Fruit fly (Drosophila melanogaster): ENCODE measurements around the gene Naa20A.

The Naa20A gene

DNA sequence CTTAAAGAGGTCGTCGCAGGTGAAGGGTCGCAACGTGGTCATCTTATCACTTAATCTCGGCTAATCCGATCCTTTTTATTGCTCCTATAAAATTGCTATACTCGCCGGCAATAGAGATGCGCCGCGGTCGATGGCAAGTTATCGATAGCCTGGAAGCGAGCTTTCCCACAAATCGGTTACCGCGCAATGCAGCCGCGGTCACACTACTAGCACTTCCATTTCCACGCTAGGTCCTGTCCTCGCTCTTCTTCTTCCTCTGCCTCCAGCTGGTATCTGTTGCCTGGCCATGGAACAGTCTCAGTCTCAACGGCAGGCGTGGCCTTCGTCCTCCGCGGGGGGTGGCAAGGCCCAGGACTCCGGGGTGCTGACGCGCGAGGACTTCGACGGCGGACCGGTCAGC is at the start of gene Naa20A, which contains the start of gene MKP-4:
Gene Naa20A (minus strand): TSS at position 151 of the 400 bp plus-strand sequence.
Gene MKP-4 (plus strand): TSS at position 191 of the 400 bp plus-strand sequence.
- no peak for TF ChIP-seq CTCF (optimal IDR thresholded peaks at IDR 0.05)
- no peak for TF ChIP-seq CG8478 (optimal IDR thresholded peaks at IDR 0.05)

DNA sequence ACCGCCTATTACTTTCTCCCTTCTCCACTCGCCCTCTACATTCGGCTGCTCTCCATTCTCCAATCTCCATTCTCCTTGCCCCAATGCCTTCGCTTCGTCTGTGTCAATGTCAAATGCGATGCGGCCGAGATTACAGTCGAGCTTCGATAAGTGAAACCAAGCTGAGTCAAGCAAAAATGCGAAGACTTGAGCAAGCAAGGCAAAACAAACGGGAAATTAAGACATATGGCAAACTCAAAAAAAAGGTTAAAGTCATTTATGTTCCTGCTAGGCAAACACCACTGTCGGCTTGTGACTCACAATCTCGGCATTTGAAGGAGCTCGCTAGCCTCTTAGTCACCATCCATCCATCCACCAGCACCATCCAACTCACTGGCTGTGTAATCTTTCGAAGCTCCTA is 45.5 kb upstream of the Naa20A start:
- TF ChIP-seq CG8478 (optimal IDR thresholded peaks at IDR 0.05), result no peak
- peak in 1 of 2 experiments; percentile 29 for TF ChIP-seq CTCF (optimal IDR thresholded peaks at IDR 0.05)

DNA sequence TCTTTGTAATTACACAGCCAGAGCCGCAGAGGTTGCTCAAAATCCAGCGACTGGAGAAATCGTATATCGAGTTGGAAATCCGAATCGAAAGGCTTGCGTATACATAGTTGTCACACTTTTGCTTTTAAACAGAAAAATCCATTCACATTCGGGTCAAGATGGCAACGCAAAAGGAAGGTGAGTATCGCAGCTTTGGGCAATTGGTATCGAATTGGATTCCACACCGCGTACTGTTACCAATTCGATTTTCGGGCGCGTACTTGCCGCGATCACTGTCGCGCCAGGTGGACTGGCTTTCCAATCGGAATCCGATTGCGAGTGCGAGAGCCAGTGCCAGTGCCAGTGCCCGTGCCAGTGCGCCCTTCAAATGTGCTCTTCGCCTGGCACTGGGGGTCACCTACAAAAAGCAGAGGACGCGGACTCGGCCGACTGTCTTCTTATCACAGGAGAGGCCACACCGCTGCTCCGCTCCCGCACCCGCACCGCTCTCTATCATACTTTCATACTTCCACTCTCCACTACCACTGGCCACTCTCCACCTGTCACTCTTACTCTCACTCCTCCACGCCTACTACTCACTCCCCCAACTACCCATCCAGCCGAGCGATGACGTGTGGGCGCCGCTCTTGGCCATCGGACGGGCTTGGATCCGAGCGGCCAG is 44.7 kb upstream of the Naa20A start:
- TF ChIP-seq CTCF (optimal IDR thresholded peaks at IDR 0.05) (no peak), CG8478 (optimal IDR thresholded peaks at IDR 0.05) (no peak)

DNA sequence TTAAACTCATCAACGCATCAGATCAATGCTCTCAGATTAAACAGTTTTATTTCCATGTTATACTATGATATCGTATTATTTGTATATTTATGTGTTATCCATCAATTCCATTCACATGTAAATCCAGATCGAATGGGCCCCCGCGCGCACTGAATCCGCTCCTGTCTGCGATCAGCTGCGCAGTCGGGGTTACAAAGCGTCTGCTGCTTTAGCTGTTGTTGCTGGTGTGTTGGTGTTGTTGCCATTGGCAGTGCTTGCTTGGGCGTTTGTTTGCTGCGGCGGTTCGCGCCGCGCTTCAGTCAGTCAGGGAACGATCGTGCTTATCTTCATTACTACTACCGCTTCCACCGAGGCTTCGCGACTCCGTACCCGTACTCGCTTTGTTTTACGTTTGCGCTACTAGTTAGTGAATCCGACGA is 44.1 kb upstream of the Naa20A start, which contains the start of gene Zw:
Gene Zw (plus strand): TSS at position 262 of the 419 bp plus-strand sequence.
- TF ChIP-seq CG8478 (optimal IDR thresholded peaks at IDR 0.05) (no peak), CTCF (optimal IDR thresholded peaks at IDR 0.05) (no peak)

DNA sequence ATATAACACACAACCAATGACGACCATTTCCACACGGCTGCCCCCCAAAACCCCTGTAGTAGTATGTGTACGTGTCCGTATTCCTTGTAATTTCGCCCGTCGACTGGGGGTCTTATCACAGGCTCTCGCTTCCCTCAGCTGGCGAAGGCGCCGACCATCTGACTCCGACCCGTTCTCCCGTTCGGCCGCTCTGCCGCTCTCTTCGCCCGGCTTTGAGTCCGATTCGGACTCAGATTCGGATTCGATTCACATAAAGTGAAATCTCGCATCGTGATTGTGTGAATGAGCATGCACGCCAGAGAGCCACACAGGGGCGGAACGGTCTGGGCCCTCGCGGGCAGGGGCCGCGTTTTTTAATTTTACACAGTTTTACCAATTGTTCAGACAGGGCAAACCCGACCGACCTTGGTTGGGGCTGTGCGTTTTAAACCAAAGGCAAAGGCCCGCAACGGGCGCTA is 42.8 kb upstream of the Naa20A start:
- TF ChIP-seq CG8478 (optimal IDR thresholded peaks at IDR 0.05) (no peak), CTCF (optimal IDR thresholded peaks at IDR 0.05) (no peak)

DNA sequence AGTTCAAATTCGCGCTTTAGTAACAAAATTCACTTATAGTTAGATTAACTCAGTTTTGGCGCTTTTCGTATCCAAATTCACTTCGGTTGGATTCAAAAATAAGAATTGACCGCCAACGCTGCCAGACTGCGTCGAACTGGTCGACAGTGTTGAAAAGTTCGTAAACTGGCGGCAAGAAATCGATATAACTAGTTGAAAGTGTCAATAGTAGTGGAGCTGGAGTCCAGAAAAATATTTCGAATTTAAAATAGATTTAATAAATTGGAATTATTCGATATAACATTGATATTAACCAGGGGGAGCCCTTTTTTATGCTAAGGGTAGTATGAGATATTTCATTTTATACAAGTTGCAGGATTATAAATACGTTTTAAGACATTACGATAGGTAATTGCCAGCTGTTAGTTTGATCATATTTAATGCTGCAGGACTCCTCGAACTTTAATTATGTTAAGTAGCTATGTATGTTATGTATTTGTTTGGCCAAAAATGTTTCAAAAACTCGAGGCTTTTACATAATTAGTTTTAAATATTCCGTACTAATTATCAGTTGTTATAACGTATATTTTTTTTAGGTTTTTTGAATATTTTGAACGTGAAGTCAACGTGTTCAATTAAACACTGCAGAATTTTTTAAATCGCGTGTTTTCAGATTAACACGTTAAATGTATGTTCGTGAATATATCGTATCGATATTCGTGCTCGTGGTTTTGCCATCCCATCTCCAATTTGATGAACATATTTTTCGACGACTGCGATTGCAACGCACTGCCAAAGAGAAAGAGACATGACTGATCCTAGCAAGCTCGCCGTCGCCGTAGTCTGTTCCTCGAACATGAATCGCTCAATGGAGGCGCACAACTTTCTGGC is 41.2 kb upstream of the Naa20A start, which contains the start of the genes CG14223 and Ssu72:
Gene CG14223 (minus strand): TSS at position 113 of the 870 bp plus-strand sequence.
Gene Ssu72 (plus strand): TSS at position 703 of the 870 bp plus-strand sequence.
- no peak for TF ChIP-seq CG8478 (optimal IDR thresholded peaks at IDR 0.05)
- no peak for TF ChIP-seq CTCF (optimal IDR thresholded peaks at IDR 0.05)

DNA sequence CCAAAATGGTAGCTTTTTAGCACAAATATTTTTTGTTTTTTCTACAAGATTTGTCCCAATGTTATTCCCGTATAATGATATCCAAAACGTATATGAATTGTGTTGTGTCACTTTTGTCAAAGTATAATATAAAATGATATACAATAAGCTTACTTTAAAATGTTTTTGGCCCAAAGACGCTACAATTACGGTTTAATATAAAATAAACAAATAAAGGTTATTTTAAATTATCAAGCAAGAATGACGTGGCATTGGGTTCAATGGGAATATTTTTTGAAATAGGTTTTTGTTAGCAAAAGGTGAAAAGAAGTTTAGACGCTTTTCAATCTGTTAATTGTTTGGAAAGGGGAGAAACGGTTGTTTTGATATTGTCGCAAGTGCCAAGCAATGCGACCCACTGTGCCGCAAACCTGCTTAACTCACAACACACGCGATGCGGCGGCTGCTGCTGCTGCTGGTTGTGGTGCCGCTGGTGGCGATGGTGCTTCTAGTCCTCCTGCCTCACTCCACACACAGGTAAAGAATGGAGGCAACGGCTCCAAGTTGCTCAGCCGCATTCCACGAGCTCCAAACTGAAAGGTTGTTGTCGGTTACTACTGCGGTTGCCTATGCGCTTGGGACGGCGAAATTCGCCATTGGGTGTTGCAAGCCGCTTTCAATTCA is 40.5 kb upstream of the Naa20A start:
- TF ChIP-seq CG8478 (optimal IDR thresholded peaks at IDR 0.05), result no peak
- TF ChIP-seq CTCF (optimal IDR thresholded peaks at IDR 0.05), result no peak

DNA sequence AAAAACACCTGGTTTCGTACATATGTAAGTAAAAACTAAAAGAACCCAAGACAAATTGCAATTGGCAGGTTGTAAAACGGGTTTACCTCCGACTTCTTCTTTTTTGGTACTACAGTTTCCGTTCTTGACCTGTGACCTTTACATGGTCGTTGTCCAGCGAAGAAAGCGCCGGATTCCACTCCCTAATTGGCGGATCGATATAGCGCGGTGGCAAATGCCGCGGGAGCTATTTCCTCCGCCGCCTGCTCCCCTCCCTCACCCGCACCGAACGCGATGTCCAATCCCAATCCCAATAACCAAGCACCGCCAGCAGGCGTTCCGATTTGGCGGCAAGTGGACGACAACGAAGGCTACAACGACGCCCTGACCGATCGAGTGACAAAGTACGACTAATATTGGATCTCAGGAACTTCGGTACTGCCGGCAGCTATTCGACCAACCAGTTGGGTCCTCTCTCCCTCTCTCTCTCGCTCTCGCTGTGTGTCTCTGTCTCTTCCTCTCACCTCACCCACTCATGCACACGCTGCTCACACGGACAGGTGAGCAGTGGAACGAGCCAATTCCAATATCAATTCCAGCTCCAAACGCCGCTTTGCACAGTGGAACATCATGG is 39.8 kb upstream of the Naa20A start:
- TF ChIP-seq CG8478 (optimal IDR thresholded peaks at IDR 0.05), result no peak
- TF ChIP-seq CTCF (optimal IDR thresholded peaks at IDR 0.05), result no peak

DNA sequence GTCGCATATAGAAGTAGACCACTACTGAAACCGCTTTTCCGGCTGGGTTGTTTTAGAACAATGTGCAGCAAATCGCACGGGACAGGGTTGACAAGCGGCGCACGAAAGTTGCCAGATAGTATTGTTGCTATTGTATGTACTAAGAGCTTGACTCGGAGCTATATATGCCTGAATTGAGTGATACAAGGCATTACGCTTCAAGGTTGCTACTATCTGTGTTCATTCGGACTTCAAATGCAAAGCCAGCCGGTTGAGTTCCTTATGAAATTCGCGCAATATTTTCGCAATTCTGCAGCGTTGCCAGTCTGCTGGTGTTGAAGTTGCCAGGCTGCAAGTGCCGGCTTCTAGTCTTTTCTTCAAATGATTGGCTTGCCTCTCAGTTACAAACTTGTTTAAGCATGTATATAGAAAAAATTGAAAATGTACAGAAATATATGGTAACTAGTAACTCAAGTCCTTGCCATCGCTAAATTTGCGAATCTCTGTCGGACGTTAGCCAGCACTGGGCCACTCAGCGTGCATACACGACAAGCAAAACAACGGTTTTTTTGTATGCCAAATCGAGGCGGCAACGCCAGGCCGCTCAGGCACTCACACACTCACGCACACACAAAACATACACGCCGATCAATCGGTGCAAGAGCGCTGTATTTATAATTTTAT is 29.0 kb upstream of the Naa20A start, which contains the start of the genes Ranbp21 and Elys:
Gene Ranbp21 (minus strand): TSS at position 513 of the 663 bp plus-strand sequence.
Gene Elys (plus strand): TSS at position 549 of the 663 bp plus-strand sequence.
- peak in 1 of 2 experiments; percentile 23 for TF ChIP-seq CTCF (optimal IDR thresholded peaks at IDR 0.05)
- TF ChIP-seq CG8478 (optimal IDR thresholded peaks at IDR 0.05), result no peak

DNA sequence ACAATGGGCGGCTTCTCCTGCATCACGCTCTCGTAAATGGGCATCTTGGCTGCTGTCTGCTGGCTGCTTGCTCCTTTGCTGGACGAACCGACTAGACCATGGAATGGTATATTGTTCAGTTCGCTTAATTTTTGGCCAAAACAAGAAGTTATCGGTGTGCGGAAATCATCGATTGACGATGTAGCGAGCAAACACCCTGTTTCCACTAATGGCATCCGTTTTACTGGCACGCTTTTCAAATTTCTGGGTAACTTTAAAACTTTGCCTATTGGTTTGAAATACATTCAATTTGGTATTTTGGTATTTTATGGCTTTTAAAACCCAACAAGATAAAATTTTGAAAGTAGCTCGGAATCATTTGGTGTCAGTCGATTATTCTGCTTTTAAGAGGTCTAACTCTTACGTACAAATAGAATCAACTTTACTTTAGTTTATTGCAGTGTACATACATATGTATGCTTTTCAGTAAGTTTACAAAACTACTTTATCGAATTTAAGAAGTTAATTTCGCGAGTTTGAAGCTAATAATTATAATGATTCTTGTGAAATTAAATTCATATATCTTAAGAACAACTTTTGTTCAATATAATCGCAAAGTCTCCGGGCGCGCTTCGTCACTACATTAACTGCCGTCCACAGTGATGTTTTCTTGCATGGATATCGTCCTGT is 23.1 kb upstream of the Naa20A start, which contains the start of gene Arp10:
Gene Arp10 (minus strand): TSS at position 304 of the 669 bp plus-strand sequence.
- no peak for TF ChIP-seq CTCF (optimal IDR thresholded peaks at IDR 0.05)

DNA sequence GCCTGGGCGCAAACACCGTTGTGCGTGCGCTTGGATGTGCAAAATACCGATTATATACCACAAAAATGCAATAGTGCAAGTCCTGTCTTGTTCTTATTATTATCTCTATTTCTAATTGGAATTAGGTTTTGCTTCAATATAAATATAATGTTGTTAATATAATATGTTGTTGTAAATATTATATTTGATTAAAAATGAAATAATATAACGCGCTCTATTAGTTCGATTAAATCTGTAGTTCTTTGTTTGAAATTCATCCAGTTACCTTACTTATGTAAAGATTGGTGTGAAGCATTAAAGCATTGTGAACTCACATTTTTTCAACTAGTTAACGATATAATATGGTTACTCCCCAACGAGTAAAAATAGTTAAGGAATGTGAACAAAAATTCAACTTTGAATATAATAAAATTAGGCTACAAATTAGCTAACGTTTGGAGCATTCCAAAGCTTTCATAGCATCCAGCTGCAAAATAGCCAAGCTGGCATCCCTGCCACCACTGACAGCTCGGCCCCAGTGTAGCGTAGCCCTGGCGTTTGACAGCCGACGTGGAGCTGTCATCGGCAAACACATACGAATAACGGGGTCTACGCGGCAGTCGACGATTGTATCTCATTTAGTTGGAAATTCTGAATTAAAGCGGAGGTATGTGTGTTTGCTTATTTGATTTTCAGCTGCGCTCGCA is 20.1 kb upstream of the Naa20A start, which contains the start of the genes CG12237 and Sec61gamma:
Gene CG12237 (minus strand): TSS at position 51 of the 686 bp plus-strand sequence.
Gene Sec61gamma (plus strand): TSS at position 509 of the 686 bp plus-strand sequence.
- TF ChIP-seq CTCF (optimal IDR thresholded peaks at IDR 0.05) (no peak), CG8478 (optimal IDR thresholded peaks at IDR 0.05) (no peak)

DNA sequence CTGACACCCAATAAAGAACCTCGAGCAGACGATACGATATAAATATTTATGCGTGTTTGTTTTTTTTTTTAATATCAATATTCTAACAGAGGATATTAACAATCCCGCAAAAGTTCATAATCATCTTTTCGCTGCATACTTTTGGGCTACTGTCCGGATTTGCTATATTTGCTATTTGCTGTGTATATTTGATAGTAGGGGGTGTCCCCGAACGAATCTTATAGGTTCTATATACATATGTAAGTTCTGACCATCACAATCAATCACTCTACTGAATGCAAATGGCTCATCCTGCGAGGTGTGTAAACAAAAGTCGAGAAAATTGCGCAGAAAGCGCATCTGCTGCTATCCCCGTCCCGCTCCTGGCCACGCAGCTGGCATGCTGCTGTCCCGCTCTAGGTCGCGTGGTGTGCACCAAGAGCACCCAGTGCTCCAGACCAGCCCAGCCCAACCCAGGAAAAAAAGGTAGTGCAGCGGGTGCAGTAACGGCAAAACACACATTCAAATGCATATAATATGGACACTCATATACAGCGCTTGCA is 17.9 kb upstream of the Naa20A start:
- TF ChIP-seq CTCF (optimal IDR thresholded peaks at IDR 0.05) (no peak), CG8478 (optimal IDR thresholded peaks at IDR 0.05) (no peak)
